Worm (Caenorhabditis elegans) whole organism, mixed stage, embryonic: ENCODE data around the gene ceh-83.

Source experiments
- bed-3 ChIP-seq: fragments of 200-800 bp; sonication (Bioruptor generic); optimal IDR thresholded peaks from 3 replicates; lab custom pipeline; 2018; ENCODE audit warnings: mild to moderate bottlenecking, missing genetic modification characterization, moderate library complexity, missing compliant biosample characterization
- ceh-43 ChIP-seq: fragments of 200-800 bp; sonication (Bioruptor generic); optimal IDR thresholded peaks from 2 replicates; lab custom pipeline; 2018; ENCODE audit warnings: mild to moderate bottlenecking, missing genetic modification characterization, moderate library complexity, missing compliant biosample characterization
- ces-1 ChIP-seq: fragments of 150-350 bp; optimal IDR thresholded peaks from 2 replicates; lab custom pipeline; 2014; ENCODE audit warnings: missing biosample characterization, missing genetic modification reagents, missing genetic modification characterization
- cnd-1 ChIP-seq: fragments of 200-800 bp; sonication (Bioruptor generic); optimal IDR thresholded peaks from 2 replicates; lab custom pipeline; 2018; ENCODE audit warnings: mild to moderate bottlenecking, missing genetic modification characterization, missing compliant biosample characterization
- lin-13 ChIP-seq: fragments of 150-350 bp; optimal IDR thresholded peaks from 2 replicates; lab custom pipeline; 2014; ENCODE audit warnings: missing biosample characterization, missing genetic modification characterization
- lsy-2 ChIP-seq: fragments of 150-350 bp; optimal IDR thresholded peaks from 2 replicates; lab custom pipeline; 2014; ENCODE audit warnings: missing biosample characterization, missing genetic modification characterization
- nhr-12 ChIP-seq: fragments of 150-350 bp; optimal IDR thresholded peaks from 2 replicates; lab custom pipeline; 2014; ENCODE audit warnings: missing biosample characterization, missing genetic modification characterization
- nhr-237 ChIP-seq: fragments of 150-350 bp; optimal IDR thresholded peaks from 2 replicates; lab custom pipeline; 2014; ENCODE audit warnings: missing biosample characterization, missing genetic modification characterization
- pha-4 ChIP-seq: fragments of 150-350 bp; optimal IDR thresholded peaks from 2 replicates; lab custom pipeline; 2018; ENCODE audit warnings: missing biosample characterization, missing genetic modification reagents, missing genetic modification characterization
- snpc-4 ChIP-seq: fragments of 150-350 bp; optimal IDR thresholded peaks from 2 replicates; lab custom pipeline; 2014; ENCODE audit warnings: missing biosample characterization, missing genetic modification characterization
- tbx-8 ChIP-seq: fragments of 200-800 bp; sonication (Bioruptor generic); optimal IDR thresholded peaks from 2 replicates; lab custom pipeline; 2018; ENCODE audit warnings: mild to moderate bottlenecking, missing genetic modification characterization, moderate library complexity, missing compliant biosample characterization
- unc-39 ChIP-seq: fragments of 150-350 bp; optimal IDR thresholded peaks from 2 replicates; lab custom pipeline; 2014; ENCODE audit warnings: missing biosample characterization, missing genetic modification characterization

DNA sequence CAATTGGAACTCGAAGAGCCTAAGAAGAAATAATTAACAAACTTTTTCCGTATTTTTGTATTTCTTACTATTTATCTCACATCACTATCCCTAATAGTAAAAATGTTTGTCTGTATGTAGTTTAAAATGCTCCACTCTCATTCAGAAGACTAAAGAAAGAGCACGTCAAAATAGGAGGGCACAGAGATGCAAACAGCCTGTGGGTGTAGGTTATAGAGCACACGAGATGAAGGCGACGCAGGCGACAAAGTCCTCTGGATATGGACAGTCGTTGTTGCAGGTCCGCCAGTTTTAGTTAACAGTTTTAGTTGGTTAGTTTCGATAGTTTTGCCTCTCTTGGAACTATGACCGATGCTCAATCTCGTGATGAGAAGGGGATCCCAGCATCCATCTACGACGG is 4.4 kb downstream of the ceh-83 start, which contains the start of gene ceh-82:
- TF ChIP-seq lin-13 (tag; lab: Kevin White, UChicago) (no peak), snpc-4 (tag; lab: Kevin White, UChicago) (no peak), bed-3 (GFP tag; lab: Kevin White, UChicago) (no peak), nhr-237 (tag; lab: Kevin White, UChicago) (no peak), ceh-43 (GFP tag; lab: Kevin White, UChicago) (no peak), tbx-8 (no peak), pha-4 (tag; lab: Kevin White, UChicago) (no peak), nhr-12 (tag; lab: Kevin White, UChicago) (no peak), lsy-2 (tag; lab: Kevin White, UChicago) (no peak), ces-1 (GFP tag; lab: Kevin White, UChicago) (no peak), unc-39 (tag; lab: Kevin White, UChicago) (no peak), cnd-1 (no peak)
